Worm (Caenorhabditis elegans) whole organism, L4 larva: Measurements from ENCODE around the gene T20G5.12.

ENCODE experiments used
- aha-1 ChIP-seq: fragments of 150-350 bp; peaks from one replicate; lab custom pipeline; 2014; ENCODE audit warnings: missing biosample characterization, missing genetic modification characterization
- attf-4 ChIP-seq: sonication (generic microtip); optimal IDR thresholded peaks from 3 replicates; lab custom pipeline; 2017; ENCODE audit warnings: missing biosample characterization, missing genetic modification characterization
- ceh-82 ChIP-seq: sonication (generic microtip); optimal IDR thresholded peaks from 2 replicates; lab custom pipeline; 2017; ENCODE audit warnings: missing biosample characterization, missing genetic modification characterization
- daf-16 ChIP-seq, 3 experiments: sonication (generic microtip); optimal IDR thresholded peaks; 2 replicates each; lab custom pipeline; 2016 to 2017; ENCODE audit warnings: missing genetic modification characterization in 3 of 3, missing genetic modification reagents in 3 of 3, mild to moderate bottlenecking in 2 of 3, missing compliant biosample characterization in 2 of 3, missing biosample characterization in 1 of 3, moderate library complexity in 1 of 3
- dmd-6 ChIP-seq: fragments of 200-800 bp; sonication (Bioruptor generic); IDR thresholded peaks from 2 replicates; pipeline ENCODE4 v1.3.6; 2022; ENCODE audit warnings: missing genetic modification reagents, missing genetic modification characterization, missing compliant biosample characterization
- dmd-9 ChIP-seq: fragments of 200-800 bp; sonication (Bioruptor generic); IDR thresholded peaks from 2 replicates; pipeline ENCODE4 v1.3.6; 2022; ENCODE audit warnings: missing genetic modification reagents, missing genetic modification characterization, missing compliant biosample characterization
- dve-1 ChIP-seq: sonication (generic microtip); optimal IDR thresholded peaks from 2 replicates; lab custom pipeline; 2017; ENCODE audit warnings: antibody characterized with exemption, mild to moderate bottlenecking, missing genetic modification characterization, missing compliant biosample characterization; ENCODE audit not compliant: insufficient read depth
- egl-43 ChIP-seq: fragments of 200-800 bp; sonication (Bioruptor generic); IDR thresholded peaks from 2 replicates; pipeline ENCODE4 v1.3.6; 2022; ENCODE audit warnings: missing genetic modification reagents, missing genetic modification characterization, missing compliant biosample characterization
- fkh-10 ChIP-seq: fragments of 150-350 bp; optimal IDR thresholded peaks from 2 replicates; lab custom pipeline; 2014; ENCODE audit warnings: missing biosample characterization, missing genetic modification reagents, missing genetic modification characterization
- fos-1 ChIP-seq: fragments of 150-350 bp; optimal IDR thresholded peaks from 2 replicates; lab custom pipeline; 2014; ENCODE audit warnings: missing biosample characterization, missing genetic modification characterization
- hmg-1.1 ChIP-seq: fragments of 200-800 bp; sonication (Bioruptor generic); IDR thresholded peaks from 2 replicates; pipeline ENCODE4 v1.3.6; 2022; ENCODE audit warnings: missing genetic modification reagents, missing genetic modification characterization, missing compliant biosample characterization
- lim-7 ChIP-seq: fragments of 200-800 bp; sonication (Bioruptor generic); IDR thresholded peaks from 2 replicates; pipeline ENCODE4 v1.3.6; 2022; ENCODE audit warnings: missing genetic modification characterization, missing compliant biosample characterization
- lsy-2 ChIP-seq, 2 experiments: fragments of 150-350 bp in 1 of 2; sonication (generic microtip) in 1 of 2; optimal IDR thresholded peaks; 2 replicates each; lab custom pipeline; 2014 to 2017; ENCODE audit warnings: missing biosample characterization in 2 of 2, missing genetic modification characterization in 2 of 2
- mep-1 ChIP-seq: fragments of 150-350 bp; sonication (generic microtip); optimal IDR thresholded peaks from 3 replicates; lab custom pipeline; 2014; ENCODE audit warnings: missing biosample characterization, missing genetic modification characterization
- nhr-237 ChIP-seq: sonication (generic microtip); optimal IDR thresholded peaks from 2 replicates; lab custom pipeline; 2017; ENCODE audit warnings: missing biosample characterization, missing genetic modification characterization
- nhr-25 ChIP-seq: sonication (generic microtip); optimal IDR thresholded peaks from 2 replicates; lab custom pipeline; 2017; ENCODE audit warnings: missing genetic modification characterization, mild to moderate bottlenecking, missing compliant biosample characterization, antibody characterized with exemption, moderate library complexity, borderline replicate concordance; ENCODE audit not compliant: insufficient read depth
- nhr-28 ChIP-seq: fragments of 150-350 bp; optimal IDR thresholded peaks from 2 replicates; lab custom pipeline; 2014; ENCODE audit warnings: missing biosample characterization, missing genetic modification characterization
- nhr-41 ChIP-seq: fragments of 200-800 bp; sonication (Bioruptor generic); IDR thresholded peaks from 2 replicates; pipeline ENCODE4 v1.3.6; 2022; ENCODE audit warnings: missing genetic modification reagents, missing genetic modification characterization, missing compliant biosample characterization
- nhr-48 ChIP-seq: sonication (generic microtip); optimal IDR thresholded peaks from 2 replicates; lab custom pipeline; 2016; ENCODE audit warnings: mild to moderate bottlenecking, missing genetic modification characterization, missing compliant biosample characterization
- nhr-77 ChIP-seq: fragments of 150-350 bp; optimal IDR thresholded peaks from 2 replicates; lab custom pipeline; 2014; ENCODE audit warnings: missing biosample characterization, missing genetic modification characterization
- sdz-12 ChIP-seq: fragments of 200-800 bp; sonication (Bioruptor generic); optimal IDR thresholded peaks from 2 replicates; lab custom pipeline; 2018; ENCODE audit warnings: mild to moderate bottlenecking, missing genetic modification characterization, missing compliant biosample characterization
- set-16 ChIP-seq: fragments of 200-800 bp; sonication (Bioruptor generic); IDR thresholded peaks from 2 replicates; pipeline ENCODE4 v1.3.6; 2022; ENCODE audit warnings: missing genetic modification reagents, missing genetic modification characterization, missing compliant biosample characterization
- snpc-1.2 ChIP-seq: fragments of 200-800 bp; sonication (Bioruptor generic); IDR thresholded peaks from 2 replicates; pipeline ENCODE4 v1.3.6; 2022; ENCODE audit warnings: missing genetic modification reagents, missing genetic modification characterization, missing compliant biosample characterization
- snpc-4 ChIP-seq: fragments of 150-350 bp; optimal IDR thresholded peaks from 2 replicates; lab custom pipeline; 2014; ENCODE audit warnings: missing biosample characterization, missing genetic modification characterization
- spr-3 ChIP-seq: fragments of 200-800 bp; sonication (Bioruptor generic); optimal IDR thresholded peaks from 2 replicates; lab custom pipeline; 2018; ENCODE audit warnings: mild to moderate bottlenecking, missing genetic modification characterization, missing compliant biosample characterization
- tag-97 ChIP-seq: fragments of 200-800 bp; sonication (Bioruptor generic); IDR thresholded peaks from 2 replicates; pipeline ENCODE4 v1.3.6; 2022; ENCODE audit warnings: missing genetic modification characterization, missing compliant biosample characterization
- unc-130 ChIP-seq: sonication (generic microtip); optimal IDR thresholded peaks from 2 replicates; lab custom pipeline; 2016; ENCODE audit warnings: missing genetic modification reagents, missing genetic modification characterization, missing compliant biosample characterization
- unc-62 ChIP-seq, 3 experiments: fragments of 150-350 bp in 1 of 3; sonication (generic microtip); optimal IDR thresholded peaks in 2 of 3; peaks in 1 of 3; 1 replicate in 1 of 3; 2 replicates in 2 of 3; lab custom pipeline; 2014 to 2017; ENCODE audit warnings: missing biosample characterization in 3 of 3, missing genetic modification characterization in 3 of 3, missing genetic modification reagents in 3 of 3, missing genotype in 1 of 3
- zag-1 ChIP-seq: fragments of 150-350 bp; optimal IDR thresholded peaks from 2 replicates; lab custom pipeline; 2014; ENCODE audit warnings: missing biosample characterization, missing genetic modification characterization
- zfp-3 ChIP-seq: fragments of 200-800 bp; sonication (Bioruptor generic); conservative IDR thresholded peaks from 2 replicates; pipeline ENCODE4 v1.3.6; 2022; ENCODE audit warnings: missing genetic modification reagents, missing genetic modification characterization, missing compliant biosample characterization
- ztf-11 ChIP-seq: fragments of 150-350 bp; optimal IDR thresholded peaks from 2 replicates; lab custom pipeline; 2014; ENCODE audit warnings: missing biosample characterization, missing genetic modification characterization

Gene T20G5.12

DNA sequence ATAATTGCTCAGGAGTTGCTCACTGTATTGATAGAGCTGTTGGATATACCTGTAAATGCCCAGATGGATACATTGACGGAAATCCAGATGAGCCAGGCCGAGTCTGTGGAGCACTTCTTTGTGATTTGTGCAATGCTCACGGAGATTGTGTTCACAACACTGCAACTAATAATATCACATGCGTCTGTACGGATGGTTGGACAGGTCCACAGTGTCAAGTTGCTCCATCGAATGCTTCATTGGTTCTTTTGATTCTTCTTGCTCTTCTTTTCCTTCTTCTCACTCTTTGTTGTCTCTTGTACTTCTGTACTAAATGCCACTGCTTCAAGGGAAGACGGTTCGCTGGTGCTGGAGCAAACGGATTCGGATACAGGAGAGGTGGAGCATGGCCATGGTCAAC is 19.5 kb upstream of the T20G5.12 start:
- TF ChIP-seq unc-62 (GFP tag; optimal IDR thresholded peaks at IDR 0.05 in 1 of 2; lab: Kevin White, UChicago) = peak in 1 of 2 experiments; percentile 90
- no peak for TF ChIP-seq unc-62 (tag; optimal IDR thresholded peaks at IDR 0.05; lab: Kevin White, UChicago)
- no peak for TF ChIP-seq ceh-82

DNA sequence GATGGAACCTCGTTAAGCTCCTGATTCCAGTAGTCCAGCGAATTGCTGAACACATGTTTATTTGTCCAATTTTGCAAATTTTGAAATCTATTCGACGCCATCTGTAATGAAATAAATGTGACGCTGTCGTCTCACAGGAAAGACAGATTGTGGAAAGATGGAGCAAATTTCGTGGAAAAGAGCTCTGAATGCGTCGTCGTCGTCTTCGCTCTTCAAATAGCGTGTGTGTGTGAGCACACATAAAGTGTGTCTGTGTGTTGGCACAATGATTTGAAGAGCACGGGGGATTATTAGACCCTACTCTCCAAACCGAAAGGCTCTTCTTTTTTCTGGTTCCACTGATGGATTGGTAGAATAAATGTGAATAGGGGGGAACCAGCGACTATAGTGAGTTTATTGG is 15.2 kb upstream of the T20G5.12 start, which contains the start of gene unc-47:
unc-47 (minus strand) TSS at position 101 of the 400 bp plus-strand sequence.
- TF ChIP-seq fos-1 (tag; lab: Kevin White, UChicago) (no peak), zag-1 (tag; lab: Kevin White, UChicago) (no peak), unc-62 (GFP tag; optimal IDR thresholded peaks at IDR 0.05 in 1 of 2; lab: Kevin White, UChicago) (peak in 1 of 2 experiments; percentile 49), unc-62 (tag; optimal IDR thresholded peaks at IDR 0.05; lab: Kevin White, UChicago) (no peak), tag-97 (GFP tag; lab: Robert Waterston, UW) (no peak)

ce11 chrIII:10187840-10188239 is 13.6 kb upstream of the T20G5.12 start:
- TF ChIP-seq fkh-10 (GFP tag; lab: Kevin White, UChicago) = peak; percentile 75
- TF ChIP-seq aha-1 (tag; lab: Kevin White, UChicago) = peak; percentile 43
- no peak for TF ChIP-seq spr-3 (GFP tag; lab: Kevin White, UChicago)
- peak; percentile 66 for TF ChIP-seq hmg-1.1 (GFP tag; lab: Robert Waterston, UW)
- peak in 1 of 2 experiments; percentile 8 for TF ChIP-seq lsy-2 (tag; optimal IDR thresholded peaks at IDR 0.05; lab: Kevin White, UChicago)
- TF ChIP-seq, all 104 proteins: peak for 4

- TF ChIP-seq fos-1 (tag; lab: Kevin White, UChicago) = no peak
Observed at ce11 chrIII:10188912-10189311, 12.5 kb upstream of the T20G5.12 start, which contains the start of gene epac-1. TSS of gene epac-1 (plus strand) at chrIII:10189212.

DNA sequence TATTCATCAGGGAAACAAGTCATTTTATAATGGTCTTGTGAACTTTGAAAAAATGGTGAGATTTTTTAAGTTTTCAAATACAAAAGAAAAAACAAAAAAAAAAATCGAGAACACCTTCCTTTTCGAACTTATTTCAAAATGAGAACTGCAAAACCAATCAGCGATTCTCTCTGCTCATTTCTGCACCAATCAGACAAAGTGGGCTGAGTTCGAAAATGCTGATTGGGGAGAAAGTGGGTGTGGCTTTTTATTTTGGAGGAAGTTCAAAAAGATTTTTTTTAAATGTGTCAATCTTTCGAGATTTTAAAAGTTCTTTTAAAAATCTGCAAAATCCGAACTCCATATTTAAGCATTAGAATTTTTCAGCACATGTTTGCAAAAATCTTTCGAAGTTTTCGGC is 6.8 kb upstream of the T20G5.12 start:
- TF ChIP-seq nhr-25 (no peak), attf-4 (tag; lab: Kevin White, UChicago) (no peak), egl-43 (GFP tag; lab: Robert Waterston, UW) (no peak), snpc-1.2 (GFP tag; lab: Robert Waterston, UW) (no peak), set-16 (GFP tag; lab: Robert Waterston, UW) (no peak), unc-130 (no peak), nhr-28 (no peak), dmd-9 (GFP tag; lab: Robert Waterston, UW) (no peak), dve-1 (no peak), zfp-3 (GFP tag; lab: Robert Waterston, UW) (no peak), mep-1 (tag; lab: Kevin White, UChicago) (no peak), spr-3 (GFP tag; lab: Kevin White, UChicago) (no peak)

DNA sequence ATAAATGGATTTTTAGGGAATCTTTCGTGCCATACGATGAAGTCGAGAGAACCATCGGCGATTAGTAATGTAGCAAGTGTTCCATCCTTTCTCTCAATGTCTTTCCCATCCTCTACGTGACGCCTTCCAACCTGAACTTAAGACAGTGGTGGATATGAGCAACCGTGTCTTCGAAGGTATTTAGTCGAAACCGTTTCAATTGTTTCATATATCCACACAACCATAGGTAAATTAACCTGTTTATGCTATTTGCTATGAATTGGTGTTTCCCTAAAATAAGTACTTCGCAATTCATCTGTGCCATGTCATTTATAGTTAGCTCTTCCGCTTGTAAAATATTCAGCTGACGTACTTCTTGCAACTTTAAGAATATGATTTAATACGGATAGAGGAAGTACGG is 5.5 kb upstream of the T20G5.12 start:
- TF ChIP-seq unc-62 (GFP tag; optimal IDR thresholded peaks at IDR 0.05 in 1 of 2; lab: Kevin White, UChicago) (peak in 1 of 2 experiments; percentile 77), unc-62 (tag; optimal IDR thresholded peaks at IDR 0.05; lab: Kevin White, UChicago) (no peak), aha-1 (tag; lab: Kevin White, UChicago) (peak; percentile 54), nhr-48 (no peak)

ce11 chrIII:10196796-10197195 is 4.6 kb upstream of the T20G5.12 start:
- TF ChIP-seq dve-1 (peak; percentile 88), nhr-77 (tag; lab: Kevin White, UChicago) (no peak), unc-62 (GFP tag; optimal IDR thresholded peaks at IDR 0.05 in 1 of 2; lab: Kevin White, UChicago) (no peak), unc-62 (tag; optimal IDR thresholded peaks at IDR 0.05; lab: Kevin White, UChicago) (no peak), sdz-12 (GFP tag; lab: Kevin White, UChicago) (no peak), snpc-4 (no peak), fkh-10 (GFP tag; lab: Kevin White, UChicago) (no peak), nhr-41 (GFP tag; lab: Robert Waterston, UW) (no peak), ztf-11 (no peak), dmd-6 (GFP tag; lab: Robert Waterston, UW) (peak; percentile 59), nhr-237 (no peak), lim-7 (GFP tag; lab: Robert Waterston, UW) (no peak), daf-16 (GFP tag; optimal IDR thresholded peaks at IDR 0.05; lab: Kevin White, UChicago) (peak in 1 of 2 experiments; percentile 30), daf-16 (tag; optimal IDR thresholded peaks at IDR 0.05; lab: Kevin White, UChicago) (peak; percentile 100)
